Worm (Caenorhabditis elegans): ENCODE measurements around the gene gpn-1.

DNA sequence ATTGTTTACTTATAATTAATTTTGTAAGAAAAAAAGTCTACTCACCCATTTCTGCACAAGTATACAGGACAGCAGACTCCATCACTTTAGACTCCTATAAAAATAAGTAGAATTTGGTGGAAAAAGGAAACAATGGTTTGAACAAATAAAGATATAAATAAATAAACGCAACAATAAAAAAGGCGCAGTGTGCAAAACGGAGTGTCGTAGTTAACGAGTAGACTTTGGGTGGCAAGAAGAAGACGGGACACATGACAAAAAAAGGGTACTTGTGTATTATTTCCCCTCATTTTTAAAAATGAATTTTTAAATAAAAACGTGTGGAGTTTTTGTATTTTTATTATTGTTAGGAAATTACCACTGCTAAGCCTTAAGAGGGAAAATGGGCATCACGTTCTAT, 34.2 kb upstream of the gpn-1 start, which contains the start of gene F59D12.5:
- no peak for TF ChIP-seq W03F9.2 (tag; optimal IDR thresholded peaks at IDR 0.05)
- no peak for TF ChIP-seq him-1 (tag; optimal IDR thresholded peaks at IDR 0.05)
